Worm (Caenorhabditis elegans): ENCODE measurements around the gene K03B4.2.

The K03B4.2 gene

DNA sequence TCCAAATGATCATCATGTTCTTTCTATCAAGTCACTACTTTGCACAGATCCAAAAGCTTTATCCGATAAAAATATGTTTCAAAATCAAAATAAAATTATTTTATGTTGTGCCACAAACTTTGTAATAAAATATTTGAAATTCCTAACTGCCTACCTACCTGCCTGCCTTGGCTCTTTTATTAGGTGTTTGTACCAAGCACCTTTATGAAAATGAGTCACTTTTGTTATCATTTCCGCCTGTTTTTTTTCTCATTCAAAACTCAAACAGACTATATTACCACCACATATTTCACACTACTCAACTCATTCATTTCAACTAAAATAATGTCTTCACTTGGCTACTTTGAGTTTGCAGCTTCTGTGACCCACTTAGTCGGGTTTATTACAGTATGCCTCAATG lies 36.7 kb downstream of the K03B4.2 start, which contains the start of gene F39G3.4 (continued):
- TF ChIP-seq snpc-4 (tag; optimal IDR thresholded peaks at IDR 0.05): no peak

DNA sequence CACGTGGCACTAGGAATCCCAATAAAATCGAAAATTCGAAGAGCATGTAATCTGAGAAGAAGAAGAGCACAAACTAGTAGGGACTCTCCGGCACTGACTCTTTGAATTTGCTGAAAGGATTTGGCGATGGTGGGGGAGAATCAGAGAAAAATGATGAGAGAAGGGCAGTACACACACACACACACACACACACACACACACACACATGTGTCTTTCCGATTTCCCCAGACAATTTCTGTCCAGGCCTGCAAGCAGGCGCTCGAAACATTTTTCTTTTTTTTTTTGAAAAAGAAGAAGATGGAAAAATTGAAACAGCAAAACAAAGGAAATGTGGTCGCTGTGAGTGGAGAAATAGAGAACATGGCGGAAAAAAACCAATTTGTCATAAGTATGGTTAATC lies 42.3 kb downstream of the K03B4.2 start, which contains the start of gene tig-2:
TSS of gene tig-2 (minus strand) at position 87 of the 400 bp plus-strand sequence.
- TF ChIP-seq nhr-11 (tag; optimal IDR thresholded peaks at IDR 0.05) (no peak), swsn-7 (tag; optimal IDR thresholded peaks at IDR 0.05) (peak; percentile 11), nhr-19 (GFP tag; conservative IDR thresholded peaks at IDR 0.05) (peak; percentile 38; the same call in 1 of the 2 replicates), lin-39 (tag; optimal IDR thresholded peaks at IDR 0.05) (no peak), ces-1 (GFP tag; optimal IDR thresholded peaks at IDR 0.05) (no peak), lin-14 (GFP tag; optimal IDR thresholded peaks at IDR 0.05) (peak; percentile 86), zip-4 (GFP tag; optimal IDR thresholded peaks at IDR 0.05) (no peak), ceh-8 (GFP tag; optimal IDR thresholded peaks at IDR 0.05) (no peak), vab-15 (tag; optimal IDR thresholded peaks at IDR 0.05) (no peak), efl-1 (optimal IDR thresholded peaks at IDR 0.05) (no peak), efl-1 (GFP tag; optimal IDR thresholded peaks at IDR 0.05 in 1 of 2) (peak in 1 of 2 experiments; percentile 67), nhr-20 (tag; optimal IDR thresholded peaks at IDR 0.05) (peak; percentile 9), unc-86 (tag; optimal IDR thresholded peaks at IDR 0.05) (no peak), nhr-71 (tag; optimal IDR thresholded peaks at IDR 0.05) (peak; percentile 61), lsy-2 (tag; optimal IDR thresholded peaks at IDR 0.05) (peak in 1 of 2 experiments; percentile 49), lin-15B (tag; optimal IDR thresholded peaks at IDR 0.05) (no peak), dsc-1 (tag; optimal IDR thresholded peaks at IDR 0.05) (peak; percentile 33), nhr-12 (tag; optimal IDR thresholded peaks at IDR 0.05) (no peak), lir-3 (tag; optimal IDR thresholded peaks at IDR 0.05; ENCODE audit: poor library complexity) (peak; percentile 65), mep-1 (tag; optimal IDR thresholded peaks at IDR 0.05) (peak; percentile 36), lin-35 (GFP tag; optimal IDR thresholded peaks at IDR 0.05) (peak; percentile 2 to 18), mdl-1 (tag; optimal IDR thresholded peaks at IDR 0.05) (peak in 1 of 2 experiments; percentile 27), unc-130 (tag; optimal IDR thresholded peaks at IDR 0.05) (peak; percentile 5), nhr-47 (tag; optimal IDR thresholded peaks at IDR 0.05) (peak; percentile 6), sup-37 (GFP tag; optimal IDR thresholded peaks at IDR 0.05) (no peak), snu-23 (GFP tag; optimal IDR thresholded peaks at IDR 0.05) (peak; percentile 56), elt-2 (tag; optimal IDR thresholded peaks at IDR 0.05) (no peak), ets-5 (GFP tag; IDR thresholded peaks at IDR 0.05) (no peak), isw-1 (GFP tag; IDR thresholded peaks at IDR 0.05) (0 out of 2 replicates have a peak, but pooled peaks have one; percentile 4), alr-1 (tag; optimal IDR thresholded peaks at IDR 0.05; ENCODE audit: borderline replicate concordance) (no peak), jun-1 (tag; optimal IDR thresholded peaks at IDR 0.05) (no peak), tlp-1 (tag; optimal IDR thresholded peaks at IDR 0.05) (no peak), xbp-1 (tag; optimal IDR thresholded peaks at IDR 0.05) (peak; percentile 27), rnt-1 (tag; optimal IDR thresholded peaks at IDR 0.05) (peak; percentile 57), fkh-4 (tag; optimal IDR thresholded peaks at IDR 0.05; ENCODE audit: borderline replicate concordance) (no peak), hpl-2 (GFP tag; optimal IDR thresholded peaks at IDR 0.05) (no peak)

DNA sequence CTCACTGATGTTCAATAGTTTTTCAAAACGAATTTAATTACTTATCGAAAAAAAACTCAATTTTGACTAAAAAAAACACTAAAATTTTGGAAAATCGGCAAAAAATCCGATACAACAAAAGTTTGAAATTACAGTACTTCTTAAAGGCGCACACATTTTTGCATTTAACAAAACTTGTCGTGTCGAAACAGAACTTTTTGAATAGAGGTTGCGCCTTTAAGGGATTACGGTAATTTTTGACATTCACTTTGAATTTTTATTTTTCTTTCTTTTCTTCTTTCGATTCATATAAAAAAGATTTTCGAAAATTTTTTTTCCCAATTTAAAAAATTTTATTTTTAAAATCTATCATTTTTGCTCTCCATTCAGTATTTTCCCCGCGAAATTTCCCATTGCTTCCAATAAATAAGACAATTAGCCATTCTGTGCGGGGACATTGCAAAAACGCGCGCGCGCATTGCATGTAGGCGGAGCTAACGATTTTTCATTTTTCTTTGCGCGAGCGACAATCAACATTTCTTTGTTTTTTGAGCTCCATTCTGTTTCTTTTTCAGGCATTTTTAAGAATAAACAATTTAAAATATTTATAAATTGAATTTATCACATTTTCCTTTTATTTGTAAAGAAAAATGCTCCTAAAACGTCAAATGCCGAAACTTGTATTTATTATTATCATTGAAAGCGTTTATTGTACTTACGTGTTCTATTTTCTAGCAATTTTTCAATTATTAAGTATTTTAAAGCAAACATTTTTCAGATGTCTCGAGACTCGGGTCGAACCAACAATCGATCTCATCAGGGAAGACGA lies 43.6 kb downstream of the K03B4.2 start, which contains the start of gene F39G3.3:
TSS of gene F39G3.3 (plus strand) at position 758 of the 808 bp plus-strand sequence.
- no peak for TF ChIP-seq F16B12.6 (tag; optimal IDR thresholded peaks at IDR 0.05)
- TF ChIP-seq unc-130 (tag; optimal IDR thresholded peaks at IDR 0.05): peak; percentile 88
- peak; percentile 52 for TF ChIP-seq C16A3.4 (tag; optimal IDR thresholded peaks at IDR 0.05)
- TF ChIP-seq elt-2 (tag; optimal IDR thresholded peaks at IDR 0.05): peak; percentile 30
- TF ChIP-seq lsy-2 (tag; optimal IDR thresholded peaks at IDR 0.05): peak; percentile 58 to 63
- TF ChIP-seq ceh-63 (GFP tag; optimal IDR thresholded peaks at IDR 0.05): no peak
- peak; percentile 24 to 49 for TF ChIP-seq lin-35 (GFP tag; optimal IDR thresholded peaks at IDR 0.05)
- TF ChIP-seq ceh-82 (tag; optimal IDR thresholded peaks at IDR 0.05): peak; percentile 36 to 55 (median 43)
- peak; percentile 75 for TF ChIP-seq nhr-71 (tag; optimal IDR thresholded peaks at IDR 0.05)
- TF ChIP-seq aly-2 (tag; optimal IDR thresholded peaks at IDR 0.05): no peak
- peak; percentile 80 for TF ChIP-seq nhr-85 (tag)
- TF ChIP-seq unc-86 (tag; optimal IDR thresholded peaks at IDR 0.05): peak; percentile 38
- peak; percentile 42 for TF ChIP-seq irx-1 (tag; optimal IDR thresholded peaks at IDR 0.05)
- no peak for TF ChIP-seq alr-1 (tag; optimal IDR thresholded peaks at IDR 0.05; ENCODE audit: borderline replicate concordance)
- TF ChIP-seq sox-4 (tag; optimal IDR thresholded peaks at IDR 0.05): no peak
- peak; percentile 65 for TF ChIP-seq nhr-47 (tag; optimal IDR thresholded peaks at IDR 0.05)
- no peak for TF ChIP-seq nhr-237 (tag; optimal IDR thresholded peaks at IDR 0.05)
- TF ChIP-seq skn-1 (tag; optimal IDR thresholded peaks at IDR 0.05): peak; percentile 74
- TF ChIP-seq vab-15 (tag; optimal IDR thresholded peaks at IDR 0.05): peak; percentile 36
- TF ChIP-seq isw-1 (GFP tag; IDR thresholded peaks at IDR 0.05): peak; percentile 6; the same call in 1 of the 2 replicates
- no peak for TF ChIP-seq efl-3 (GFP tag; optimal IDR thresholded peaks at IDR 0.05)

Measured in whole organism, L1 larva.